Worm (Caenorhabditis elegans) whole organism, late embryonic: ENCODE results near the gene sra-36.

Source experiments
- C38D4.7 ChIP-seq: fragments of 200-800 bp; sonication (Bioruptor generic); optimal IDR thresholded peaks from 2 replicates; lab custom pipeline; 2018; ENCODE audit warnings: mild to moderate bottlenecking, missing genetic modification characterization, moderate library complexity, missing compliant biosample characterization
- F13H6.1 ChIP-seq: sonication (generic microtip); optimal IDR thresholded peaks from 2 replicates; lab custom pipeline; 2016; ENCODE audit warnings: missing genetic modification characterization, missing compliant biosample characterization
- T23F11.4 ChIP-seq: fragments of 200-800 bp; sonication (Bioruptor generic); optimal IDR thresholded peaks from 2 replicates; lab custom pipeline; 2018; ENCODE audit warnings: mild to moderate bottlenecking, missing genetic modification characterization, missing compliant biosample characterization
- Y22D7AL.16 ChIP-seq: sonication (generic microtip); optimal IDR thresholded peaks from 2 replicates; lab custom pipeline; 2016; ENCODE audit warnings: missing genetic modification characterization, missing compliant biosample characterization
- ama-1 ChIP-seq: fragments of 150-350 bp; optimal IDR thresholded peaks from 2 replicates; lab custom pipeline; 2014
- ceh-14 ChIP-seq: sonication (generic microtip); optimal IDR thresholded peaks from 2 replicates; lab custom pipeline; 2016; ENCODE audit warnings: missing genotype, missing genetic modification characterization, missing compliant biosample characterization
- ceh-19 ChIP-seq: fragments of 200-800 bp; sonication (Bioruptor generic); optimal IDR thresholded peaks from 2 replicates; lab custom pipeline; 2018; ENCODE audit warnings: mild to moderate bottlenecking, missing genetic modification characterization, missing compliant biosample characterization
- ceh-2 ChIP-seq: sonication (generic microtip); optimal IDR thresholded peaks from 2 replicates; lab custom pipeline; 2016; ENCODE audit warnings: missing genotype, missing genetic modification characterization, missing compliant biosample characterization
- ceh-30 ChIP-seq: fragments of 150-350 bp; optimal IDR thresholded peaks from 2 replicates; lab custom pipeline; 2014; ENCODE audit warnings: missing biosample characterization, missing genetic modification characterization
- ceh-31 ChIP-seq: sonication (generic microtip); optimal IDR thresholded peaks from 2 replicates; lab custom pipeline; 2016; ENCODE audit warnings: missing genetic modification characterization, missing compliant biosample characterization
- ceh-34 ChIP-seq: sonication (generic microtip); optimal IDR thresholded peaks from 2 replicates; lab custom pipeline; 2016; ENCODE audit warnings: mild to moderate bottlenecking, missing genetic modification characterization, missing compliant biosample characterization
- ceh-45 ChIP-seq: fragments of 200-800 bp; sonication (Bioruptor generic); IDR thresholded peaks from 2 replicates; pipeline ENCODE4 v1.3.6; 2022; ENCODE audit warnings: missing genetic modification reagents, missing genetic modification characterization, missing compliant biosample characterization
- ceh-48 ChIP-seq: sonication (generic microtip); optimal IDR thresholded peaks from 2 replicates; lab custom pipeline; 2016; ENCODE audit warnings: missing genetic modification characterization, inconsistent platforms, missing compliant biosample characterization
- ceh-9 ChIP-seq: sonication (generic microtip); optimal IDR thresholded peaks from 2 replicates; lab custom pipeline; 2016; ENCODE audit warnings: mild to moderate bottlenecking, missing genetic modification characterization, inconsistent platforms, missing compliant biosample characterization
- che-1 ChIP-seq: sonication (generic microtip); optimal IDR thresholded peaks from 2 replicates; lab custom pipeline; 2016; ENCODE audit warnings: mild to moderate bottlenecking, missing genetic modification characterization, missing compliant biosample characterization
- dmd-4 ChIP-seq: sonication (generic microtip); optimal IDR thresholded peaks from 2 replicates; lab custom pipeline; 2016; ENCODE audit warnings: borderline replicate concordance, missing genetic modification characterization, missing compliant biosample characterization
- elt-2 ChIP-seq: sonication (generic microtip); optimal IDR thresholded peaks from 2 replicates; lab custom pipeline; 2016; ENCODE audit warnings: missing genetic modification reagents, missing genetic modification characterization, missing compliant biosample characterization
- elt-4 ChIP-seq: sonication (generic microtip); optimal IDR thresholded peaks from 2 replicates; lab custom pipeline; 2016; ENCODE audit warnings: missing genetic modification characterization, missing compliant biosample characterization
- ets-4 ChIP-seq: sonication (generic microtip); optimal IDR thresholded peaks from 2 replicates; lab custom pipeline; 2016; ENCODE audit warnings: missing genetic modification characterization, missing compliant biosample characterization
- eyg-1 ChIP-seq: sonication (generic microtip); optimal IDR thresholded peaks from 2 replicates; lab custom pipeline; 2016; ENCODE audit warnings: missing genotype, missing genetic modification characterization, missing compliant biosample characterization
- fkh-6 ChIP-seq: sonication (generic microtip); optimal IDR thresholded peaks from 2 replicates; lab custom pipeline; 2016; ENCODE audit warnings: missing genetic modification characterization, missing compliant biosample characterization
- gmeb-2 ChIP-seq: sonication (generic microtip); optimal IDR thresholded peaks from 2 replicates; lab custom pipeline; 2016; ENCODE audit warnings: missing genetic modification characterization, inconsistent platforms, missing compliant biosample characterization
- hlh-13 ChIP-seq: fragments of 200-800 bp; sonication (Bioruptor generic); optimal IDR thresholded peaks from 2 replicates; lab custom pipeline; 2018; ENCODE audit warnings: mild to moderate bottlenecking, missing genetic modification characterization, missing compliant biosample characterization
- hlh-15 ChIP-seq: sonication (generic microtip); optimal IDR thresholded peaks from 2 replicates; lab custom pipeline; 2016; ENCODE audit warnings: missing genetic modification characterization, missing compliant biosample characterization
- lin-11 ChIP-seq: fragments of 200-800 bp; sonication (Bioruptor generic); optimal IDR thresholded peaks from 2 replicates; lab custom pipeline; 2018; ENCODE audit warnings: mild to moderate bottlenecking, missing genetic modification characterization, missing compliant biosample characterization
- nhr-11 ChIP-seq: fragments of 150-350 bp; optimal IDR thresholded peaks from 2 replicates; lab custom pipeline; 2014; ENCODE audit warnings: missing biosample characterization, missing genetic modification characterization
- npax-4 ChIP-seq: sonication (generic microtip); optimal IDR thresholded peaks from 2 replicates; lab custom pipeline; 2016; ENCODE audit warnings: missing genetic modification characterization, missing compliant biosample characterization
- pag-3 ChIP-seq: sonication (generic microtip); optimal IDR thresholded peaks from 2 replicates; lab custom pipeline; 2016; ENCODE audit warnings: missing compliant biosample characterization, missing genetic modification characterization, borderline replicate concordance
- pha-2 ChIP-seq: sonication (generic microtip); optimal IDR thresholded peaks from 2 replicates; lab custom pipeline; 2017; ENCODE audit warnings: mild to moderate bottlenecking, missing genetic modification characterization, missing compliant biosample characterization
- pros-1 ChIP-seq: fragments of 150-350 bp; optimal IDR thresholded peaks from 2 replicates; lab custom pipeline; 2014; ENCODE audit warnings: missing biosample characterization, missing genetic modification reagents, missing genetic modification characterization
- sox-2 ChIP-seq: fragments of 200-800 bp; sonication (Bioruptor generic); IDR thresholded peaks from 2 replicates; pipeline ENCODE4 v1.3.6; 2022; ENCODE audit warnings: missing genetic modification reagents, missing genetic modification characterization, missing compliant biosample characterization
- syd-9 ChIP-seq: sonication (generic microtip); optimal IDR thresholded peaks from 2 replicates; lab custom pipeline; 2016; ENCODE audit warnings: mild to moderate bottlenecking, missing genetic modification characterization, moderate library complexity, missing compliant biosample characterization
- ttx-3 ChIP-seq: sonication (generic microtip); optimal IDR thresholded peaks from 2 replicates; lab custom pipeline; 2016; ENCODE audit warnings: missing genetic modification reagents, missing genetic modification characterization, missing compliant biosample characterization
- unc-55 ChIP-seq: sonication (generic microtip); optimal IDR thresholded peaks from 2 replicates; lab custom pipeline; 2017; ENCODE audit warnings: missing biosample characterization, missing genetic modification reagents, missing genetic modification characterization
- zip-5 ChIP-seq: sonication (generic microtip); optimal IDR thresholded peaks from 2 replicates; lab custom pipeline; 2016; ENCODE audit warnings: missing genetic modification characterization, missing compliant biosample characterization
- ztf-16 ChIP-seq: sonication (generic microtip); optimal IDR thresholded peaks from 2 replicates; lab custom pipeline; 2017; ENCODE audit warnings: missing genetic modification characterization, missing compliant biosample characterization

The sra-36 gene

DNA sequence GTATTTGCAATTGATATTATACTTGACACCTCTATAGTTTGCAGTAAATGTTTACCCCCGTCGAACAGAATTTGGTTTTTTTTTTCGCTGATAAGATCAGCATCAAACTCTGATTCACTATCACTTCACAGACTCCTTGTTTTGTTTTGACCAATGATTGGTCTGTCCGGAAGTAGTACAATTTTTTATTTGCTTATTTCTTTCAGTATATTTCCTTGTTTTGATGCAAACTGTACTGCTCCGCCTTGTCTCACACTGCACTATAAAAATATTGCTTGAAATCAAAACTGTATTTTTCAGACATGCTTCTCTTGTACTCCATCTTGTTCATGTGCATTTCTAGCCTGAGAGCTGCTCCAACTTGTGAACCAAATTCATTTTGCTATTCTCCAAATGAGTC, 17.0 kb upstream of the sra-36 start, which contains the start of gene M03A1.3:
M03A1.3 (plus strand) TSS at position 301 of the 400 bp plus-strand sequence.
- no peak for TF ChIP-seq ceh-9 (tag; lab: Kevin White, UChicago)
- TF ChIP-seq che-1 (tag; lab: Kevin White, UChicago): no peak
- no peak for TF ChIP-seq ceh-19
- TF ChIP-seq hlh-13 (GFP tag; lab: Kevin White, UChicago): no peak
- TF ChIP-seq ceh-31 (tag; lab: Kevin White, UChicago): no peak
- TF ChIP-seq pros-1 (tag; lab: Kevin White, UChicago): no peak
- no peak for TF ChIP-seq ceh-2 (tag; lab: Kevin White, UChicago)
- no peak for TF ChIP-seq zip-5 (tag; lab: Kevin White, UChicago)
- no peak for TF ChIP-seq syd-9
- no peak for TF ChIP-seq dmd-4 (tag; lab: Kevin White, UChicago)

DNA sequence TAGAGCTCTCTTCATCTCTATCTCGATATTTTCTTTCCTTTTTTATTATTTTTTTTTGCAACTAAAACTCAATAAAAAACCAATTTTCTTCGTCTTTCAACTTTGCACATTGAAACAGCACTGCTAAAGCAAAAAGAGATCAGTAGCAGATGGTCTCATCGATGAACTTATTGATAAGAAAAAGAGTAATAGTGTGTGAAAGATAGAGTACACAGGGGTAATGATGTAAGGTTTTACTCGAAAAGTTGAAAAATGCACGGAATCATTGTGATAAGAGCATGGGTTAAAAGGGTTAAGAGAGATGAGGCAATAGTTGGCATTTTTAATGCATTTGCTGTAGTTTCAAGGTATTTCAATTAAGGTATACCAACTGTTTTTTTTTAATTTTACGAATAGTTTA, 11.6 kb upstream of the sra-36 start:
- TF ChIP-seq fkh-6 (tag; lab: Kevin White, UChicago) (no peak), elt-2 (tag; lab: Kevin White, UChicago) (peak; percentile 59), ttx-3 (tag; lab: Kevin White, UChicago) (no peak), ceh-34 (tag; lab: Kevin White, UChicago) (no peak), pag-3 (tag; lab: Kevin White, UChicago) (no peak), ceh-19 (no peak), elt-4 (tag; lab: Kevin White, UChicago) (no peak)

DNA sequence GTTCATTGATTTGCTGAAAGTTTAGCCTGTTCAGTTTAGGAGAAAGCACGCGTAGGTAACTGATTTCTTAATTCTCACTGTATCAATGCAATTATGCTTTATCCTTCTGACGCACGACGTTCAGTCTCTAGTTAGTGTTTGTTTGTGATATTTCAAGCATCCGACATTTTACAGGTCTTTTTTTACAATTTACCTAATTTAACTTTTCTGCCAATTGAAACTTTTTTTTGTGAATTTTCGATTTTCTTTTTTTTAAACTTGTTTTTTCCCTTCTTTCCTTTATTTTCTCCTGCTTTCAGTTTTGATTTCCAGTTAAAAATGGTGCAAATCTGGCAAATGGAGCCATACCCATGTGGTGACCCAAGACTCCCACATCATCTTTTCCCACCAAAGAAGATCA, 10.3 kb upstream of the sra-36 start, which contains the start of gene K07E1.1:
K07E1.1 (plus strand) TSS at position 301 of the 400 bp plus-strand sequence.
- no peak for TF ChIP-seq eyg-1 (tag; lab: Kevin White, UChicago)
- TF ChIP-seq ceh-19: no peak
- no peak for TF ChIP-seq ceh-45 (GFP tag; lab: Robert Waterston, UW)
- TF ChIP-seq nhr-11 (tag; lab: Kevin White, UChicago): no peak
- no peak for TF ChIP-seq C38D4.7
- no peak for TF ChIP-seq elt-2 (tag; lab: Kevin White, UChicago)
- TF ChIP-seq lin-11 (tag; lab: Kevin White, UChicago): no peak

DNA sequence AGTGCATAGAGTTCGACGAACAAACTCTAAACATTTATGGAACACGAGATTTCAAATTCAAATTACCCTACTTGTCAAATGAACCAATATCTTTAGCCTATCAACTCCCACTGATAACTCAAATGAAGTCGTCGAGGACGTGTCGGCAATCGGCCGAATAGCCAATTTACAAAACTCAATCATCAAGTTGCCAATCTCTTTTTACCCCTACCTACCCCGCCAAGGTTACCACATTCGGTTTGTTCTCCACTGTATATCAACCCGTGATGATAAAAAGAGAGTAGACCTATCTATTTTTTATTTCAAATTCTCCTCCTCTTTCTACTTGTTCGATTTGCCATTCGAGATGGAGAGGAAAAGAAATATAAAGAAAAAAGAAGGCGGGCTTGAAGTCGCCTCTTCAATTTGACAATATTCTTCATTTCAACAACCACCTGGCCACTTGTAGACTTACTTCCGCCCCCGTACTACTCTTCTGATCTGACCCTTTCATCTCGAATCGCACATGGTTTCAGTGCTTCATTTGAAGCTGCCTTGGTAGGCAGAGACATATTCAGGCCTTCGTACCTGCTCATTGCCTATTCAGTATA, 9.5 kb upstream of the sra-36 start:
- TF ChIP-seq ztf-16 (tag; lab: Kevin White, UChicago) (no peak), Y22D7AL.16 (tag; lab: Kevin White, UChicago) (no peak), F13H6.1 (tag; lab: Kevin White, UChicago) (no peak), T23F11.4 (GFP tag; lab: Kevin White, UChicago) (no peak), pha-2 (tag; lab: Kevin White, UChicago) (no peak), ama-1 (lab: Kevin White, UChicago) (no peak), ets-4 (tag; lab: Kevin White, UChicago) (no peak), gmeb-2 (tag; lab: Kevin White, UChicago) (no peak), npax-4 (tag; lab: Kevin White, UChicago) (no peak), ceh-48 (tag; lab: Kevin White, UChicago) (no peak), ceh-14 (tag; lab: Kevin White, UChicago) (no peak), ceh-2 (tag; lab: Kevin White, UChicago) (no peak)

DNA sequence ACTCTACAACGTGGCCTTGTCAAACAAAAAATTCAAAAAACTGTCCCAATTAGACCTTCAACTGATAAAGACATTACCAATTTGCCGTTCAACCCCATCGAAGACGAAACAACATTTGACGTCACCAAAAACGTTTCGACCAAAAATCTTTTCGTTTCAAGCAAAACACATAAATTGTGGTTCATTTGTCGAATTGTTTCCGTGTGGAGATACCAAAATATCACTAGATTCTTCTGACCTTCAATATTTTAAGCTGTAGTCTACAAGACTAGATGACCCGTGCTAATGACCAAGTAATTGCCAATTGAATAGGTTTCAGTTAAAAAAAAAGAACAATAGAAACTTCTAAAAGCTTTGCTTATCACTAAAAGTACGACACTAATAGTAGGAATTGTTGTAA, 7.9 kb upstream of the sra-36 start:
- TF ChIP-seq elt-2 (tag; lab: Kevin White, UChicago): no peak
- TF ChIP-seq ceh-30 (tag; lab: Kevin White, UChicago): no peak
- no peak for TF ChIP-seq sox-2 (GFP tag; lab: Robert Waterston, UW)
- no peak for TF ChIP-seq unc-55 (GFP tag; lab: Kevin White, UChicago)
- no peak for TF ChIP-seq hlh-13 (GFP tag; lab: Kevin White, UChicago)
- no peak for TF ChIP-seq eyg-1 (tag; lab: Kevin White, UChicago)
- no peak for TF ChIP-seq lin-11 (tag; lab: Kevin White, UChicago)
- no peak for TF ChIP-seq hlh-15 (tag; lab: Kevin White, UChicago)
- no peak for TF ChIP-seq zip-5 (tag; lab: Kevin White, UChicago)
- TF ChIP-seq, all 69 proteins: peak for 0
